Worm (Caenorhabditis elegans) whole organism, mixed stage, embryonic: ENCODE results near the gene F32D8.15.

ENCODE experiments used
- blmp-1 ChIP-seq: fragments of 150-350 bp; optimal IDR thresholded peaks from 2 replicates; lab custom pipeline; 2014; ENCODE audit warnings: missing biosample characterization, missing genetic modification characterization
- ces-1 ChIP-seq: fragments of 150-350 bp; optimal IDR thresholded peaks from 2 replicates; lab custom pipeline; 2014; ENCODE audit warnings: missing biosample characterization, missing genetic modification reagents, missing genetic modification characterization
- drap-1 ChIP-seq: fragments of 200-800 bp; sonication (Bioruptor generic); optimal IDR thresholded peaks from 3 replicates; lab custom pipeline; 2018; ENCODE audit warnings: mild to moderate bottlenecking, missing genetic modification characterization, missing compliant biosample characterization
- elt-1 ChIP-seq: sonication (generic microtip); optimal IDR thresholded peaks from 2 replicates; lab custom pipeline; 2017; ENCODE audit warnings: missing genetic modification characterization, mild to moderate bottlenecking, missing compliant biosample characterization, antibody characterized with exemption, moderate library complexity, borderline replicate concordance; ENCODE audit not compliant: insufficient read depth
- elt-3 ChIP-seq: fragments of 150-350 bp; optimal IDR thresholded peaks from 2 replicates; lab custom pipeline; 2014; ENCODE audit warnings: missing biosample characterization, missing genetic modification characterization
- lin-32 ChIP-seq: fragments of 200-800 bp; sonication (Bioruptor generic); optimal IDR thresholded peaks from 2 replicates; lab custom pipeline; 2018; ENCODE audit warnings: mild to moderate bottlenecking, missing genetic modification characterization, missing compliant biosample characterization
- nhr-12 ChIP-seq: fragments of 150-350 bp; optimal IDR thresholded peaks from 2 replicates; lab custom pipeline; 2014; ENCODE audit warnings: missing biosample characterization, missing genetic modification characterization
- nhr-76 ChIP-seq: sonication (generic microtip); optimal IDR thresholded peaks from 2 replicates; lab custom pipeline; 2017; ENCODE audit warnings: missing biosample characterization, missing genetic modification characterization
- pha-4 ChIP-seq: fragments of 150-350 bp; optimal IDR thresholded peaks from 2 replicates; lab custom pipeline; 2018; ENCODE audit warnings: missing biosample characterization, missing genetic modification reagents, missing genetic modification characterization
- snpc-4 ChIP-seq: fragments of 150-350 bp; optimal IDR thresholded peaks from 2 replicates; lab custom pipeline; 2014; ENCODE audit warnings: missing biosample characterization, missing genetic modification characterization
- unc-39 ChIP-seq: fragments of 150-350 bp; optimal IDR thresholded peaks from 2 replicates; lab custom pipeline; 2014; ENCODE audit warnings: missing biosample characterization, missing genetic modification characterization
- unc-62 ChIP-seq: fragments of 150-350 bp; optimal IDR thresholded peaks from 2 replicates; lab custom pipeline; 2014; ENCODE audit warnings: missing biosample characterization, missing genetic modification reagents, missing genetic modification characterization
- ztf-11 ChIP-seq: fragments of 150-350 bp; optimal IDR thresholded peaks from 2 replicates; lab custom pipeline; 2014; ENCODE audit warnings: missing biosample characterization, missing genetic modification characterization

DNA sequence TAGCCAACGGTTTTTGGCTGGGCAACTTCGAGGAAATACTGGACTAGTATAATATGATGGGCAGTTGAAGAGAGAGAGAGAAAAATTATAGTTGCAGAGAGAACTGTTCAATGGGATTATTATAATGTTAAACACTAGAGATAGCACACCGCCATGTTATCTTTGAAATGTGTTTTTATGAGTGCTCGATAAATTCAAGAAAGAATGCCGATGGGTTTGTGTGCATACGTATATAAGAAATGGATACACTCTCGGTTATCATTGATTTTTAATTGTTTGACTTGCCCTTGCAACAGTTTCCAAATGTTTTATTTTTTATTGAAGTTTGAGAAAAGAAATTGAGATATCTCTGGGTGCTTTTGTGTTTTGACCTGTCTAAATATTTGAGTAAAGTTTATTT is 32.8 kb downstream of the F32D8.15 start, which contains the start of gene F17C11.12:
- TF ChIP-seq lin-32 (GFP tag; lab: Kevin White, UChicago) (no peak), unc-39 (tag; lab: Kevin White, UChicago) (no peak), elt-1 (no peak), ces-1 (GFP tag; lab: Kevin White, UChicago) (no peak), pha-4 (tag; lab: Kevin White, UChicago) (no peak), snpc-4 (tag; lab: Kevin White, UChicago) (no peak), elt-3 (no peak), nhr-12 (tag; lab: Kevin White, UChicago) (no peak), unc-62 (no peak), blmp-1 (tag; lab: Kevin White, UChicago) (no peak), nhr-76 (tag; lab: Kevin White, UChicago) (no peak), ztf-11 (tag; lab: Kevin White, UChicago) (no peak), drap-1 (GFP tag; lab: Kevin White, UChicago) (no peak)
